Worm (Caenorhabditis elegans): Measurements from ENCODE around the gene C02B10.6.
"Not testable (repeated sequence)": the region's sequence is repeated elsewhere in the genome, so short reads cannot be mapped to it uniquely, and the experiment has no call there.

Gene C02B10.6

DNA sequence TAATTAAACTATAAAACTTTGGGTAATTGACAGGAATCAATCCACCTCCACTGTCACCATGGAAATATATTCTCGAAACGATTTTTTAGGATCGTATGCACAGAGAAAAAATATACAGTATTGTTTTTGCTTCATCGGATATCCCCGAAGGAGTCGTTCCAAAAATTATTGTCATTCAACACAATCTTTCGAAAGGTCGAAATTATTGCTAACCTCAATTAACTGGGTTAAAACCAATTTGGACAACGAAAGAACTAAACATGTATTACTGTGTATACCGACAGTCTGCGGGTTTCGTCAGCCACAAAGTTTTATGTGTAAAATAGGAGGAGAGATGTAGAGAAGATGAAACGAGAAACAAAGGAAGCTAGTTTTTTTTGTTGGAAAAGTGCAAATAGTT lies 7.4 kb upstream of the C02B10.6 start (continued):
- TF ChIP-seq Y56A3A.18 (GFP tag; IDR thresholded peaks at IDR 0.05) (0 out of 2 replicates have a peak, but pooled peaks have one; percentile 60), F33H1.4 (GFP tag; IDR thresholded peaks at IDR 0.05) (peak; percentile 38), him-1 (tag; optimal IDR thresholded peaks at IDR 0.05) (peak; percentile 74), nhr-80 (tag; optimal IDR thresholded peaks at IDR 0.05) (no peak), pbrm-1 (GFP tag; IDR thresholded peaks at IDR 0.05) (peak; percentile 65; the same call in 1 of the 2 replicates), mes-4 (tag; optimal IDR thresholded peaks at IDR 0.05) (no peak), ZK185.1 (tag; optimal IDR thresholded peaks at IDR 0.05; ENCODE audit: poor library complexity, severe bottlenecking) (no peak), F57A8.1 (GFP tag; optimal IDR thresholded peaks at IDR 0.05) (no peak), repo-1 (tag; optimal IDR thresholded peaks at IDR 0.05) (peak; percentile 5), rcor-1 (GFP tag; IDR thresholded peaks at IDR 0.05) (peak; percentile 54; the same call in 1 of the 2 replicates), tbp1 (GFP tag; optimal IDR thresholded peaks at IDR 0.05) (peak; percentile 76)

DNA sequence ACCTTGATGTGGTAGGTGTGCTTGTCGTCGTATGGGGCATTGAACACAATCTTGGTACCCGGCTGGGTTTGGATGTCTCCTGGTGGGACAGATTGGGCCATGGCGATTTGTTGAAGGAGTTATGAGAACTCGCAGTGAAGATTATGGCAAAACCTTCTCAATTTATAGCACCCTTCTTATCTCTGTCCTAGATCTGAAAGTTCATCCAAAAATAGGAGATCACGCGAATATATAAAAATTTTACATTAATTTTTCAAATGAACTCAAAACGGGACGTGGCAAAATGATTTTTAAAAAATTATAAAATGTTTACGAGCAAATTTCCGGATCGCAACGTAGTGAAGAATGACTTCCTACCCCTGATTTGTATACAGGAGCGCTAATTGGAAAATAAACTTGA lies 5.7 kb upstream of the C02B10.6 start, which contains the start of gene msp-53:
msp-53 (minus strand) TSS at position 101 of the 400 bp plus-strand sequence.
- TF ChIP-seq ztf-18 (tag; optimal IDR thresholded peaks at IDR 0.05); bed-1 (GFP tag; IDR thresholded peaks at IDR 0.05); cebp-1 (GFP tag; IDR thresholded peaks at IDR 0.05); cebp-1 (tag; optimal IDR thresholded peaks at IDR 0.05): not testable (repeated sequence)

DNA sequence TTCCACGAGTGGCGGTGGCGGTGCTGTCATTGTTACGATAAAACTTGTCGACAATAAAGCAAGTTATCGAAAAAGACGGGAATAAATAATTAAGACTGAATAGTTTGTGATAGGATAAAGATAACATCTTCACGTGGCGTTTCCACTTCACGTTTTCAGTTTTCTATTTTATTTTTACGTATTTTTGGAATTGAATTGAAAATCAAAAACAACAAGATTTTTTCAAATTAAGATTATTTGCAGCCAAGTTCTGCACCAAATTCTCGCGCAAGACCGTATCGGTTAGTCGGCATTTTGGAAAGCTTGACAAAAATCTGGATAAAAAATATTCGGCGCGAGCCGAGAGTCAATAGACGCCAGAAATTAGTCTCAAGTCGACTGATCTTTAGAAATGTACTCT lies 3.8 kb upstream of the C02B10.6 start, which contains the start of gene ttbk-2.2:
ttbk-2.2 (minus strand) TSS at position 101 of the 400 bp plus-strand sequence.
- TF ChIP-seq rpc-1 (optimal IDR thresholded peaks at IDR 0.05); rpc-1 (tag; optimal IDR thresholded peaks at IDR 0.05); nhr-179 (tag; optimal IDR thresholded peaks at IDR 0.05); F55B11.4 (tag; optimal IDR thresholded peaks at IDR 0.05; ENCODE audit: borderline replicate concordance, insufficient read depth): not testable (repeated sequence)

DNA sequence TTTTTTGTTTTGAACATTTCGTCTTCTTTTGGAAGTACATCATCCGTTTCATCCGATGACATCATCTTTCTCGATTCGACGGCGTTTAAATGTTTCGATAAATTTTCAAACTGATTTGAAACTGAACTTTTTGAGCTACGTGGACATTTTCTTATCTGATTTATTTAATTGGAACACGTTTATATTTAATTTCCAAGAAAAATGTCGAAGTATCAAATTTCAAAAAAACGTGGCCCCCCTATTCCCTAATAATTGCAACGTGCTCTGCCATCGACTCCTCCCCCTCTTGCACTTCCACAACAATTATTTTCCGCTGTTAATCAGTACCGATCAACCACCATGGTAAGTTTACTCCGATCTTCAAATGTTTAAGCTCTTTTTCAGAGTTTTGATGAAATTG lies 2.2 kb upstream of the C02B10.6 start, which contains the start of the genes R13H9.6 and rmd-6:
R13H9.6 (minus strand) TSS at position 101 of the 400 bp plus-strand sequence.
rmd-6 (plus strand) TSS at position 305 of the 400 bp plus-strand sequence.
- TF ChIP-seq F49E8.2 (tag; optimal IDR thresholded peaks at IDR 0.05; ENCODE audit: insufficient read depth); T26A5.8 (tag; optimal IDR thresholded peaks at IDR 0.05); ceh-100 (GFP tag; IDR thresholded peaks at IDR 0.05): not testable (repeated sequence)

DNA sequence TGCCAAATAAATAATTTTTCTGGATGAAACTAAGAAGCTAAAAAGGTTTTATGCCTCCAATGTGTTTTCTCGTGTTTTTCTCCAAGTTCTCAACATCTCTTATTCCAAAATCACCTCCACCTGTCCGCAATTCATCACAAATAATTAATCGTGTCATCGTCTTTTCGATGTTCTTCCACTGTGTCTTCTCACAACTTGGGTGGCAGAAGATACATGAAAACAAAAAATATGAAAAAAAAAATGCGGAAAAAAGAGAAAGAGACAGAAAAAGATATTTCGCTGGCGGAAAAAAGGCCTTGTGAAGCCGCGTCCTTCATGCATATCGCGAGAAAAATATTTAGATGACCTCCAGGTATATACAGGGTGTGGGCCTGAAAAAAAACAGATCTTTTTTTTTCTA lies 3.1 kb downstream of the C02B10.6 start:
- no peak for TF ChIP-seq C17E4.6 (GFP tag; IDR thresholded peaks at IDR 0.05)

DNA sequence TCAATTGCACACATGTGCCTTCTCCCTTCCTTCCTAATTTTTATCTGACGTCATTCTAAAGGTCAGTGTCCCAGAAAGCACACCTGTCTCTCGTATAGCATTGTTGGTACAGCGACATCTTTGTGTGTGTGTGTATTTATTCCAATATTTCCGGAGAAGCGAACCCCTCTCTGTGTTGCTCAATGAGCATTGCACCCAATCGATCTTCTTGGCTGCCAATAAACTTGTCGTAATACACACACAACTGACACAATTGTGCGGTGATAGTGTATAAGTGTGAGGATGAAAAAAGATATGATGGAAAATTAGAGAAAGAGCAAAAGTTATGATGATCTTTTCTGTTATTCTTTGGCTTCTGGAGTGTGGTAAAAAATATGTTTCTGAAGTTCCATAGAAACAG lies 5.9 kb downstream of the C02B10.6 start:
- TF ChIP-seq dpl-1 (GFP tag; optimal IDR thresholded peaks at IDR 0.05) = no peak
- TF ChIP-seq nhr-120 (GFP tag; IDR thresholded peaks at IDR 0.05) = no peak
- TF ChIP-seq ztf-3 (GFP tag; optimal IDR thresholded peaks at IDR 0.05) = no peak
- no peak for TF ChIP-seq let-526 (GFP tag; IDR thresholded peaks at IDR 0.05)
- no peak for TF ChIP-seq ztf-25 (GFP tag; IDR thresholded peaks at IDR 0.05)
- no peak for TF ChIP-seq madf-3 (GFP tag; IDR thresholded peaks at IDR 0.05)
- TF ChIP-seq dpff-1 (tag; optimal IDR thresholded peaks at IDR 0.05) = no peak
- TF ChIP-seq ztf-6 (GFP tag; IDR thresholded peaks at IDR 0.05) = no peak
- TF ChIP-seq Y79H2A.3 (GFP tag; conservative IDR thresholded peaks at IDR 0.05) = no peak
- TF ChIP-seq hlh-26 (GFP tag; conservative IDR thresholded peaks at IDR 0.05) = no peak
- TF ChIP-seq egrh-3 (GFP tag; IDR thresholded peaks at IDR 0.05) = no peak
- no peak for TF ChIP-seq athp-1 (tag; optimal IDR thresholded peaks at IDR 0.05)
- TF ChIP-seq cebp-2 (GFP tag; IDR thresholded peaks at IDR 0.05) = no peak
- TF ChIP-seq mxl-1 (tag; optimal IDR thresholded peaks at IDR 0.05) = no peak
- no peak for TF ChIP-seq T26A5.8 (tag; optimal IDR thresholded peaks at IDR 0.05)
- TF ChIP-seq F23B12.7 (tag; optimal IDR thresholded peaks at IDR 0.05; ENCODE audit: insufficient read depth) = no peak
- no peak for TF ChIP-seq Y53F4B.3 (GFP tag; IDR thresholded peaks at IDR 0.05)
- no peak for TF ChIP-seq F49E8.2 (tag; optimal IDR thresholded peaks at IDR 0.05; ENCODE audit: insufficient read depth)

Measured in whole organism, young adult.